Worm (Caenorhabditis elegans) whole organism, late embryonic: Measurements from ENCODE around the gene ZC374.2.

ENCODE experiments used
- C08G9.2 ChIP-seq: sonication (generic microtip); optimal IDR thresholded peaks from 2 replicates; lab custom pipeline; 2016; ENCODE audit warnings: mild to moderate bottlenecking, missing genetic modification characterization, moderate library complexity, missing compliant biosample characterization
- F13H6.1 ChIP-seq: sonication (generic microtip); optimal IDR thresholded peaks from 2 replicates; lab custom pipeline; 2016; ENCODE audit warnings: missing genetic modification characterization, missing compliant biosample characterization
- K02D7.2 ChIP-seq: sonication (generic microtip); optimal IDR thresholded peaks from 2 replicates; lab custom pipeline; 2017; ENCODE audit warnings: mild to moderate bottlenecking, missing genetic modification characterization, missing compliant biosample characterization
- ahr-1 ChIP-seq: sonication (generic microtip); optimal IDR thresholded peaks from 2 replicates; lab custom pipeline; 2016; ENCODE audit warnings: missing genetic modification characterization, missing compliant biosample characterization
- ceh-18 ChIP-seq: sonication (generic microtip); optimal IDR thresholded peaks from 2 replicates; lab custom pipeline; 2016; ENCODE audit warnings: missing genetic modification characterization, missing compliant biosample characterization
- ceh-2 ChIP-seq: sonication (generic microtip); optimal IDR thresholded peaks from 2 replicates; lab custom pipeline; 2016; ENCODE audit warnings: missing genotype, missing genetic modification characterization, missing compliant biosample characterization
- ceh-22 ChIP-seq: sonication (generic microtip); optimal IDR thresholded peaks from 2 replicates; lab custom pipeline; 2017; ENCODE audit warnings: missing biosample characterization, missing genetic modification characterization
- ceh-24 ChIP-seq: sonication (generic microtip); optimal IDR thresholded peaks from 2 replicates; lab custom pipeline; 2016; ENCODE audit warnings: mild to moderate bottlenecking, missing genetic modification characterization, missing compliant biosample characterization
- ceh-6 ChIP-seq: fragments of 200-800 bp; sonication (Bioruptor generic); optimal IDR thresholded peaks from 2 replicates; lab custom pipeline; 2018; ENCODE audit warnings: mild to moderate bottlenecking, missing genetic modification characterization, missing compliant biosample characterization
- che-1 ChIP-seq: sonication (generic microtip); optimal IDR thresholded peaks from 2 replicates; lab custom pipeline; 2016; ENCODE audit warnings: mild to moderate bottlenecking, missing genetic modification characterization, missing compliant biosample characterization
- dmd-4 ChIP-seq: sonication (generic microtip); optimal IDR thresholded peaks from 2 replicates; lab custom pipeline; 2016; ENCODE audit warnings: borderline replicate concordance, missing genetic modification characterization, missing compliant biosample characterization
- dve-1 ChIP-seq: sonication (generic microtip); optimal IDR thresholded peaks from 2 replicates; lab custom pipeline; 2017; ENCODE audit warnings: antibody characterized with exemption, mild to moderate bottlenecking, missing genetic modification characterization, missing compliant biosample characterization
- elt-2 ChIP-seq: sonication (generic microtip); optimal IDR thresholded peaks from 2 replicates; lab custom pipeline; 2016; ENCODE audit warnings: missing genetic modification reagents, missing genetic modification characterization, missing compliant biosample characterization
- ets-4 ChIP-seq: sonication (generic microtip); optimal IDR thresholded peaks from 2 replicates; lab custom pipeline; 2016; ENCODE audit warnings: missing genetic modification characterization, missing compliant biosample characterization
- eyg-1 ChIP-seq: sonication (generic microtip); optimal IDR thresholded peaks from 2 replicates; lab custom pipeline; 2016; ENCODE audit warnings: missing genotype, missing genetic modification characterization, missing compliant biosample characterization
- fkh-10 ChIP-seq: fragments of 150-350 bp; optimal IDR thresholded peaks from 2 replicates; lab custom pipeline; 2014; ENCODE audit warnings: missing biosample characterization, missing genetic modification reagents, missing genetic modification characterization
- fkh-6 ChIP-seq: sonication (generic microtip); optimal IDR thresholded peaks from 2 replicates; lab custom pipeline; 2016; ENCODE audit warnings: missing genetic modification characterization, missing compliant biosample characterization
- hlh-8 ChIP-seq: sonication (generic microtip); optimal IDR thresholded peaks from 2 replicates; lab custom pipeline; 2016; ENCODE audit warnings: missing genotype, missing genetic modification characterization, missing compliant biosample characterization
- mec-3 ChIP-seq: sonication (generic microtip); optimal IDR thresholded peaks from 2 replicates; lab custom pipeline; 2016; ENCODE audit warnings: borderline replicate concordance, missing genetic modification characterization, missing compliant biosample characterization
- nfya-1 ChIP-seq: sonication (generic microtip); optimal IDR thresholded peaks from 2 replicates; lab custom pipeline; 2017; ENCODE audit warnings: missing genetic modification characterization, mild to moderate bottlenecking, missing compliant biosample characterization, antibody characterized with exemption, moderate library complexity
- nhr-232 ChIP-seq: sonication (generic microtip); optimal IDR thresholded peaks from 2 replicates; lab custom pipeline; 2016; ENCODE audit warnings: missing genetic modification characterization, missing compliant biosample characterization
- npax-4 ChIP-seq: sonication (generic microtip); optimal IDR thresholded peaks from 2 replicates; lab custom pipeline; 2016; ENCODE audit warnings: missing genetic modification characterization, missing compliant biosample characterization
- odd-2 ChIP-seq: sonication (generic microtip); optimal IDR thresholded peaks from 2 replicates; lab custom pipeline; 2017; ENCODE audit warnings: antibody characterized with exemption, mild to moderate bottlenecking, missing genetic modification characterization, missing compliant biosample characterization
- pha-2 ChIP-seq: sonication (generic microtip); optimal IDR thresholded peaks from 2 replicates; lab custom pipeline; 2017; ENCODE audit warnings: mild to moderate bottlenecking, missing genetic modification characterization, missing compliant biosample characterization
- ref-2 ChIP-seq: sonication (generic microtip); optimal IDR thresholded peaks from 2 replicates; lab custom pipeline; 2016; ENCODE audit warnings: missing genetic modification characterization, missing compliant biosample characterization
- rnt-1 ChIP-seq: sonication (generic microtip); optimal IDR thresholded peaks from 2 replicates; lab custom pipeline; 2016; ENCODE audit warnings: missing genetic modification characterization, missing compliant biosample characterization
- sdc-2 ChIP-seq: sonication (generic microtip); optimal IDR thresholded peaks from 2 replicates; lab custom pipeline; 2016; ENCODE audit warnings: missing genotype, missing genetic modification characterization, missing compliant biosample characterization
- sox-4 ChIP-seq: sonication (generic microtip); optimal IDR thresholded peaks from 2 replicates; lab custom pipeline; 2017; ENCODE audit warnings: mild to moderate bottlenecking, missing genetic modification characterization, inconsistent platforms, missing compliant biosample characterization
- tbx-2 ChIP-seq: sonication (generic microtip); optimal IDR thresholded peaks from 2 replicates; lab custom pipeline; 2016; ENCODE audit warnings: missing genetic modification characterization, missing compliant biosample characterization
- ttx-3 ChIP-seq: sonication (generic microtip); optimal IDR thresholded peaks from 2 replicates; lab custom pipeline; 2016; ENCODE audit warnings: missing genetic modification reagents, missing genetic modification characterization, missing compliant biosample characterization
- ztf-16 ChIP-seq: sonication (generic microtip); optimal IDR thresholded peaks from 2 replicates; lab custom pipeline; 2017; ENCODE audit warnings: missing genetic modification characterization, missing compliant biosample characterization

Gene ZC374.2

DNA sequence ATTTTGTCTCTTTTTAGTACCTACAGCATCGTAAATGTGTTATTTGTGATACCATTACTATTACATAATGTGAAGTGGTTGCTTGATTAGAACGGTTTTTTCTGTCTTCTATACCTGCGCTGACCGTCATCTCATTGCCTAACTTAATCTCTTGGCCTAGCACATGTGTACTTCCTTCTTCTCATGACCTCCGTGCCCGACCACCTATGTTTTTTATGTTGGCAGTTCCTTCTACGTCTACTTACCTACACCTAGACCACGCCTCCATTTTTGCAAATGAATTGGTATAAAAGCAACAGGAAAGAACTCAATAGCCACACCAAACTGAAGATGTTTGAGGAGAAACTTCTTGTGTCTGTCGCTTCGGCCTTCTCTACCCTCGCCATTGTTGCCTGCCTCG is 30.1 kb upstream of the ZC374.2 start, which contains the start of gene col-176:
TSS of gene col-176 (plus strand) at position 301 of the 400 bp plus-strand sequence.
- no peak for TF ChIP-seq ceh-6

DNA sequence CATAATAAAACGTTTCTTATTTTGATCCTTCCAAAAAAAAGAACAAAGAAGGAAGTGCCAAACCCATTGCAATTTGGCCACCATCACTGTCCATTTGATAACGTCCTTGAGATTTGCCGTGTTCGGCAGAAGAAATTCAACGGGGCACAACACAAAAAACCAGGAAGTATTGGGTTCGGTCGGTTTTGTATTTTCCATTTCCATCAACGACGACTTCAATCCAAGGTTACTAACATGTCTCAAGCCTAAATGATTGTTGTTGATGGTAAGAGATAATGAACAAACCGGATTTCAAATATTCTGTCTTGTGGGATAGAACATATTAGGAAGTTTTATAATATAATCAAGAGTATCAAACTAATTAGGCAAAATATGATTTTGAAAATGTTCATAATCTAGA is 29.1 kb upstream of the ZC374.2 start:
- TF ChIP-seq rnt-1 (tag; lab: Kevin White, UChicago) = no peak
- TF ChIP-seq che-1 (tag; lab: Kevin White, UChicago) = no peak
- TF ChIP-seq sox-4 (tag; lab: Kevin White, UChicago) = no peak
- no peak for TF ChIP-seq ceh-2 (tag; lab: Kevin White, UChicago)
- TF ChIP-seq fkh-10 (GFP tag; lab: Kevin White, UChicago) = no peak
- no peak for TF ChIP-seq elt-2 (tag; lab: Kevin White, UChicago)
- no peak for TF ChIP-seq hlh-8 (tag; lab: Kevin White, UChicago)
- TF ChIP-seq npax-4 (tag; lab: Kevin White, UChicago) = no peak
- TF ChIP-seq odd-2 (tag; lab: Kevin White, UChicago) = no peak
- no peak for TF ChIP-seq ztf-16
- TF ChIP-seq dve-1 (tag; lab: Kevin White, UChicago) = no peak
- no peak for TF ChIP-seq fkh-6 (tag; lab: Kevin White, UChicago)
- TF ChIP-seq C08G9.2 (tag; lab: Kevin White, UChicago) = no peak
- no peak for TF ChIP-seq K02D7.2
- no peak for TF ChIP-seq ceh-6
- no peak for TF ChIP-seq ceh-22 (tag; lab: Kevin White, UChicago)
- TF ChIP-seq, all 69 proteins: peak for 0

DNA sequence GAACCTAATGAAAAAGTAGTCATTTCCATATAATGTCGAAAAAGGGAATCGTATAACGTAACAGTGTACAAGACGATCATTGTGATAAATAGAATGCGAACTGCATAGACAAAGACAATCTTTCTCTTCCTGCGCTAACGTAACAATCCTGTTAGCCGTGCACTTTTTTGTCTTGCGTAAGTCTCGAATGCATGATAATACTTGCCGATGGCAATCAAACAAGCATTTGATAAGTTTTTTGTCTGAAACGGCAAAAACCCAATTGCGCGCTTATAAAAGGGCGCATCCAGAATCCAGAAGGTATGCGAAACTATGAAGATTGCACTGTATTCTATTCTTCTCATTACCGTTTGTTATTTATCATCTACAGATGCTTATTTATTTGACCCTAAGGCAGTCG is 27.8 kb upstream of the ZC374.2 start, which contains the start of gene dao-4:
TSS of gene dao-4 (plus strand) at position 301 of the 400 bp plus-strand sequence.
- TF ChIP-seq dmd-4 (no peak), sdc-2 (tag; lab: Kevin White, UChicago) (no peak), C08G9.2 (tag; lab: Kevin White, UChicago) (no peak)

DNA sequence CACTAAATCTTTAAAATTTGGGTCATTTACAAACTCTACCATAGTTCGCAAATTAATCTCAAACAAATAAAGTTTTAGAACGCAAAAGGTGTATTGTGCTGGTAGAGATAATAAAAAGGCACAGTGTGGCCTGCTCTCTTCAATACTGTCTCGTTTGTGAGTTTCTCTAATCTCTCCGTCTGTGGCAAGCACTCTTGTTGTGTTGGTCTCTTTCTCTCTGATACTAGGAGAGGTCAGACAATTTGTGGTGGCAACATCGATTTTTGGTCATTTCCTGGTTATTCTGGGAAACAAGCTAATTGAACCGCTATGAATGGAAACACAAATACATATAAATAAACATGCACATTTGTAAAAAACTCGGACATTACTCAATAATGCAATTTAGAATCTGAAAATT is 27.0 kb upstream of the ZC374.2 start, which contains the start of gene ZC373.5:
TSS of gene ZC373.5 (minus strand) at position 159 of the 400 bp plus-strand sequence.
- peak; percentile 36 for TF ChIP-seq elt-2 (tag; lab: Kevin White, UChicago)
- TF ChIP-seq ceh-18 = no peak
- no peak for TF ChIP-seq ceh-6
- no peak for TF ChIP-seq ceh-22 (tag; lab: Kevin White, UChicago)
- no peak for TF ChIP-seq ttx-3 (tag; lab: Kevin White, UChicago)
- TF ChIP-seq, all 69 proteins: peak for 1

DNA sequence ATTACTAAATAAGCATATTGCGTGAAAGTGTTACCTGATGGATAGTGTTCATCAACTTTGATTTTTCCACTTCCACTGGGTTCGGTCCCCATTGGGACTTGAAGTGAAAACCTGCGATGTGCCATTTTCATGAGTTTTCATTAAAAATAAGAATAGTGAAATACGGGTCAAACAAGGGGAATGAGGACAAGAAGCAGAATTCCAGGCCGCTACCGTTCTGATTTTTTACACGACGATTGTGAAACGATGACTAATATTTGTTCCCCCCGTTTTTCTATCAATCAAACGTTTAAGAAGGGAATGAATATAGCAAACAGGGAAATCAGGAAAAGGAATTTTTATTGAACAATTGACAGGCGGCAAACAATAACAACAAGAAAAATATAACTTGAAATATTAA is 22.5 kb upstream of the ZC374.2 start, which contains the start of gene mlck-1:
TSS of gene mlck-1 (minus strand) at position 101 of the 400 bp plus-strand sequence.
- TF ChIP-seq fkh-6 (tag; lab: Kevin White, UChicago) (no peak), tbx-2 (tag; lab: Kevin White, UChicago) (no peak), nhr-232 (no peak), pha-2 (tag; lab: Kevin White, UChicago) (no peak), ets-4 (tag; lab: Kevin White, UChicago) (no peak), odd-2 (tag; lab: Kevin White, UChicago) (no peak), C08G9.2 (tag; lab: Kevin White, UChicago) (no peak), ceh-24 (tag; lab: Kevin White, UChicago) (no peak), F13H6.1 (tag; lab: Kevin White, UChicago) (no peak), nfya-1 (tag; lab: Kevin White, UChicago) (no peak), elt-2 (tag; lab: Kevin White, UChicago) (no peak), ref-2 (no peak), mec-3 (tag; lab: Kevin White, UChicago) (no peak), eyg-1 (no peak)

DNA sequence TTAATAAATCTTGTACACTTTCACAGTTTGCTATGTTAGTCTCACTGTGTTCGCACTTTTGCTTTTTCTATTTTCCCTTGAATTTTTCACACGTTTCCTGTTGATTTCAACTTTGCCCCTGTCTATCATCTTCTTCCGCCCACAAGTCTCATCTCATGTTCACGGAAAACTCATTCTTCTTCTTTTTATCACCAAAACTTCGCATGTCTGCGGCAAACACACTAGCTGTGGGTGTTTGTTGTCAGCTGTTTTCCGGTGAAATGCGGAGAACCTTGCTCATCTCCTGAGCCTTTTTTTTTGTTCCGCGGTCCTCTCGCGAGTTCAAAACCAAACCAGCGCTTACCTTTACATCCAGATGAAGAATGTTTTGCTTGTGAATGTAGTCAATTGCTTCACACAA is 21.2 kb upstream of the ZC374.2 start:
- TF ChIP-seq ceh-18 (peak; percentile 51), ahr-1 (tag; lab: Kevin White, UChicago) (no peak)
